Fruit fly (Drosophila melanogaster) whole organism, embryonic: ENCODE data around the gene Ada1-1.
A peak's percentile ranks its signal among the peaks of the same experiment; 100 is the strongest.

Source experiments
- CG10147 ChIP-seq: fragments of 200-800 bp; sonication (Bioruptor generic); optimal IDR thresholded peaks from 2 replicates; lab custom pipeline; 2019; ENCODE audit warnings: missing biosample characterization, mild to moderate bottlenecking, missing genetic modification characterization, moderate library complexity
- CG12236 ChIP-seq: fragments of 200-800 bp; sonication (Bioruptor generic); optimal IDR thresholded peaks from 2 replicates; lab custom pipeline; 2016; ENCODE audit warnings: missing biosample characterization, missing genetic modification characterization
- CG13123 ChIP-seq: fragments of 200-800 bp; sonication (Bioruptor generic); optimal IDR thresholded peaks from 2 replicates; lab custom pipeline; 2016; ENCODE audit warnings: missing biosample characterization, missing genetic modification characterization
- CG17186 ChIP-seq: fragments of 200-800 bp; sonication (Bioruptor generic); optimal IDR thresholded peaks from 3 replicates; lab custom pipeline; 2017; ENCODE audit warnings: missing biosample characterization, missing genetic modification reagents, missing genetic modification characterization
- CG17359 ChIP-seq: fragments of 200-800 bp; sonication (Bioruptor generic); optimal IDR thresholded peaks from 3 replicates; lab custom pipeline; 2018; ENCODE audit warnings: missing biosample characterization, mild to moderate bottlenecking, missing genetic modification characterization, moderate library complexity
- CG18011 ChIP-seq: fragments of 200-800 bp; sonication (Bioruptor generic); optimal IDR thresholded peaks from 2 replicates; lab custom pipeline; 2017; ENCODE audit warnings: missing biosample characterization, missing genetic modification characterization, mild to moderate bottlenecking, moderate library complexity, missing genotype
- CG1832 ChIP-seq: fragments of 200-800 bp; sonication (Bioruptor generic); optimal IDR thresholded peaks from 2 replicates; lab custom pipeline; 2017; ENCODE audit warnings: missing biosample characterization, mild to moderate bottlenecking, missing genetic modification characterization, inconsistent platforms
- CG2116 ChIP-seq: fragments of 200-800 bp; sonication (Bioruptor generic); optimal IDR thresholded peaks from 3 replicates; lab custom pipeline; 2018; ENCODE audit warnings: missing biosample characterization, mild to moderate bottlenecking, missing genetic modification characterization
- CG2202 ChIP-seq: fragments of 200-800 bp; sonication (Bioruptor generic); optimal IDR thresholded peaks from 2 replicates; lab custom pipeline; 2018; ENCODE audit warnings: missing biosample characterization, mild to moderate bottlenecking, missing genetic modification characterization
- CG6689 ChIP-seq: fragments of 200-800 bp; sonication (Bioruptor generic); IDR thresholded peaks from 2 replicates; pipeline ENCODE4 v1.3.6; 2022; ENCODE audit warnings: missing biosample characterization, missing genetic modification characterization
- CG8359 ChIP-seq: fragments of 200-800 bp; sonication (Bioruptor generic); optimal IDR thresholded peaks from 2 replicates; lab custom pipeline; 2017; ENCODE audit warnings: missing biosample characterization, mild to moderate bottlenecking, missing genetic modification characterization, borderline replicate concordance
- CG8765 ChIP-seq: fragments of 200-800 bp; sonication (Bioruptor generic); IDR thresholded peaks from 2 replicates; pipeline ENCODE4 v1.3.6; 2022; ENCODE audit warnings: missing biosample characterization, missing genetic modification characterization
- CkIIα-i1 ChIP-seq: fragments of 200-800 bp; sonication (Bioruptor generic); IDR thresholded peaks from 2 replicates; pipeline ENCODE4 v1.3.6; 2022; ENCODE audit warnings: missing biosample characterization, missing genetic modification characterization
- CoRest ChIP-seq: fragments of 200-800 bp; sonication (Bioruptor generic); optimal IDR thresholded peaks from 3 replicates; lab custom pipeline; 2018; ENCODE audit warnings: missing biosample characterization, mild to moderate bottlenecking, missing genetic modification characterization, moderate library complexity
- Dip3 ChIP-seq: fragments of 200-800 bp; sonication (Bioruptor generic); optimal IDR thresholded peaks from 3 replicates; lab custom pipeline; 2016; ENCODE audit warnings: missing biosample characterization, missing genetic modification characterization
- Ets97D ChIP-seq: fragments of 200-800 bp; sonication (Bioruptor generic); optimal IDR thresholded peaks from 3 replicates; lab custom pipeline; 2016; ENCODE audit warnings: missing biosample characterization, missing genetic modification characterization
- Fer2 ChIP-seq: fragments of 200-800 bp; sonication (Bioruptor generic); optimal IDR thresholded peaks from 2 replicates; lab custom pipeline; 2018; ENCODE audit warnings: missing biosample characterization, mild to moderate bottlenecking, missing genetic modification characterization, moderate library complexity
- Fer3 ChIP-seq: fragments of 200-800 bp; sonication (Bioruptor generic); optimal IDR thresholded peaks from 2 replicates; lab custom pipeline; 2018; ENCODE audit warnings: missing biosample characterization, mild to moderate bottlenecking, missing genetic modification characterization, moderate library complexity
- H2.0 ChIP-seq: fragments of 200-800 bp; sonication (Bioruptor generic); IDR thresholded peaks from 2 replicates; pipeline ENCODE4 v1.3.6; 2022; ENCODE audit warnings: missing biosample characterization, missing genetic modification characterization
- Hsf ChIP-seq: fragments of 200-800 bp; sonication (Bioruptor generic); optimal IDR thresholded peaks from 3 replicates; lab custom pipeline; 2016; ENCODE audit warnings: missing biosample characterization, missing genetic modification characterization
- Mes4 ChIP-seq: fragments of 200-800 bp; sonication (Bioruptor generic); optimal IDR thresholded peaks from 2 replicates; lab custom pipeline; 2016; ENCODE audit warnings: missing biosample characterization, missing genetic modification characterization
- Myb ChIP-seq: fragments of 200-800 bp; sonication (Bioruptor generic); optimal IDR thresholded peaks from 2 replicates; lab custom pipeline; 2016; ENCODE audit warnings: missing biosample characterization, missing genetic modification characterization
- NK7.1 ChIP-seq: fragments of 200-800 bp; sonication (Bioruptor generic); optimal IDR thresholded peaks from 3 replicates; lab custom pipeline; 2016; ENCODE audit warnings: missing biosample characterization, missing genetic modification characterization
- Nf-YA ChIP-seq: fragments of 200-800 bp; sonication (Bioruptor generic); IDR thresholded peaks from 2 replicates; pipeline ENCODE4 v1.3.6; 2022; ENCODE audit warnings: missing biosample characterization, missing genetic modification characterization
- Rfx ChIP-seq: fragments of 200-800 bp; sonication (Bioruptor generic); IDR thresholded peaks from 2 replicates; pipeline ENCODE4 v1.3.6; 2022; ENCODE audit warnings: missing biosample characterization, missing genetic modification characterization
- Scr ChIP-seq: fragments of 200-800 bp; sonication (Bioruptor generic); IDR thresholded peaks from 2 replicates; pipeline ENCODE4 v1.3.6; 2022; ENCODE audit warnings: missing biosample characterization, missing genetic modification characterization; ENCODE audit not compliant: partially characterized antibody
- Sin3A ChIP-seq: fragments of >200 bp; optimal IDR thresholded peaks from 2 replicates; lab custom pipeline; 2018
- Six4 ChIP-seq: fragments of 200-800 bp; sonication (Bioruptor generic); optimal IDR thresholded peaks from 2 replicates; lab custom pipeline; 2016; ENCODE audit warnings: missing biosample characterization, missing genetic modification characterization
- TFAM ChIP-seq: fragments of 200-800 bp; sonication (Bioruptor generic); optimal IDR thresholded peaks from 2 replicates; lab custom pipeline; 2017; ENCODE audit warnings: missing biosample characterization, missing genetic modification characterization, inconsistent platforms
- bcd ChIP-seq: fragments of 200-800 bp; sonication (Bioruptor generic); optimal IDR thresholded peaks from 2 replicates; lab custom pipeline; 2017; ENCODE audit warnings: missing biosample characterization, mild to moderate bottlenecking, missing genetic modification characterization
- chn ChIP-seq: fragments of 200-800 bp; sonication (Bioruptor generic); optimal IDR thresholded peaks from 2 replicates; lab custom pipeline; 2016; ENCODE audit warnings: missing biosample characterization, missing genetic modification characterization
- croc ChIP-seq: fragments of 200-800 bp; sonication (Bioruptor generic); conservative IDR thresholded peaks from 3 replicates; pipeline ENCODE4 v1.3.6; 2022; ENCODE audit warnings: missing biosample characterization, missing genetic modification characterization
- en ChIP-seq: fragments of 200-800 bp; sonication (Bioruptor generic); optimal IDR thresholded peaks from 2 replicates; lab custom pipeline; 2016; ENCODE audit warnings: missing biosample characterization, missing genetic modification characterization
- gcm2 ChIP-seq: fragments of 200-800 bp; sonication (Bioruptor generic); optimal IDR thresholded peaks from 2 replicates; lab custom pipeline; 2016; ENCODE audit warnings: missing biosample characterization, missing genetic modification characterization
- gro ChIP-seq: fragments of 200-800 bp; sonication (Bioruptor generic); optimal IDR thresholded peaks from 2 replicates; lab custom pipeline; 2016; ENCODE audit warnings: missing biosample characterization, missing genetic modification characterization
- gsb-n ChIP-seq: fragments of 200-800 bp; sonication (Bioruptor generic); optimal IDR thresholded peaks from 3 replicates; lab custom pipeline; 2018; ENCODE audit warnings: missing biosample characterization, mild to moderate bottlenecking, missing genetic modification characterization
- h ChIP-seq: fragments of >200 bp; optimal IDR thresholded peaks from 2 replicates; lab custom pipeline; 2017
- hth ChIP-seq: fragments of >200 bp; optimal IDR thresholded peaks from 2 replicates; lab custom pipeline; 2017; ENCODE audit warnings: inconsistent platforms
- lmd ChIP-seq: fragments of 200-800 bp; sonication (Bioruptor generic); IDR thresholded peaks from 2 replicates; pipeline ENCODE4 v1.3.6; 2022; ENCODE audit warnings: missing biosample characterization, missing genetic modification characterization
- nom ChIP-seq: fragments of 200-800 bp; sonication (Bioruptor generic); optimal IDR thresholded peaks from 2 replicates; lab custom pipeline; 2017; ENCODE audit warnings: missing biosample characterization, missing genetic modification characterization, mild to moderate bottlenecking, moderate library complexity, missing genetic modification reagents
- otp ChIP-seq: fragments of 200-800 bp; sonication (Bioruptor generic); IDR thresholded peaks from 3 replicates; pipeline ENCODE4, ENCODE4 v1.3.6; 2022; ENCODE audit warnings: missing biosample characterization, missing genetic modification characterization
- p53 ChIP-seq: fragments of 200-800 bp; sonication (Bioruptor generic); optimal IDR thresholded peaks from 2 replicates; lab custom pipeline; 2016; ENCODE audit warnings: missing biosample characterization, missing genetic modification characterization
- peb ChIP-seq: fragments of 200-800 bp; sonication (Bioruptor generic); IDR thresholded peaks from 2 replicates; pipeline ENCODE4 v1.3.6; 2022; ENCODE audit warnings: missing biosample characterization, missing genetic modification characterization
- pita ChIP-seq: fragments of 200-800 bp; sonication (Bioruptor generic); optimal IDR thresholded peaks from 2 replicates; lab custom pipeline; 2017; ENCODE audit warnings: missing biosample characterization, mild to moderate bottlenecking, missing genetic modification characterization
- pros ChIP-seq: fragments of 200-800 bp; sonication (Bioruptor generic); optimal IDR thresholded peaks from 3 replicates; lab custom pipeline; 2019; ENCODE audit warnings: missing biosample characterization, mild to moderate bottlenecking, missing genetic modification characterization, moderate library complexity
- sens-2 ChIP-seq: fragments of 200-800 bp; sonication (Bioruptor generic); IDR thresholded peaks from 2 replicates; pipeline ENCODE4 v1.3.6; 2022; ENCODE audit warnings: missing biosample characterization, missing genetic modification characterization
- sna ChIP-seq: fragments of 200-800 bp; sonication (Bioruptor generic); IDR thresholded peaks from 2 replicates; pipeline ENCODE4 v1.3.6; 2022; ENCODE audit warnings: missing biosample characterization, missing genetic modification characterization; ENCODE audit not compliant: partially characterized antibody
- sqz ChIP-seq: fragments of 200-800 bp; sonication (Bioruptor generic); optimal IDR thresholded peaks from 3 replicates; lab custom pipeline; 2018; ENCODE audit warnings: missing biosample characterization, mild to moderate bottlenecking, missing genetic modification characterization
- tup ChIP-seq: fragments of 200-800 bp; sonication (Bioruptor generic); optimal IDR thresholded peaks from 2 replicates; lab custom pipeline; 2016; ENCODE audit warnings: missing biosample characterization, mild to moderate bottlenecking, missing genetic modification characterization, moderate library complexity
- zfh2 ChIP-seq: fragments of 200-800 bp; sonication (Bioruptor generic); optimal IDR thresholded peaks from 2 replicates; lab custom pipeline; 2016; ENCODE audit warnings: missing biosample characterization, missing genetic modification characterization

Gene Ada1-1

dm6 chr2L:12045941-12046855, 49.6 kb downstream of the Ada1-1 start, which contains the start of gene CG6770 (continued):
- TF ChIP-seq H2.0 (GFP tag; lab: Robert Waterston, UW) (peak; percentile 73), NK7.1 (GFP tag; lab: Kevin White, UChicago) (no peak), sna (GFP tag; lab: Robert Waterston, UW) (0 out of 2 replicates have a peak, but pooled peaks have one; percentile 28), croc (GFP tag; lab: Robert Waterston, UW) (0 out of 3 replicates have a peak, but pooled peaks have one; percentile 23), Six4 (GFP tag; lab: Kevin White, UChicago) (no peak), otp (GFP tag; lab: Robert Waterston, UW) (peak; percentile 52; the same call in 1 of the 3 replicates), en (GFP tag; lab: Kevin White, UChicago) (no peak), CG12236 (no peak), Scr (GFP tag; lab: Robert Waterston, UW) (peak; percentile 36), Myb (GFP tag; lab: Kevin White, UChicago) (peak; percentile 14), sens-2 (GFP tag; lab: Robert Waterston, UW) (peak; percentile 53), TFAM (GFP tag; lab: Kevin White, UChicago) (no peak), pros (GFP tag; lab: Kevin White, UChicago) (no peak), CG13123 (GFP tag; lab: Kevin White, UChicago) (no peak), CG10147 (peak; percentile 90), Nf-YA (peak; percentile 55), CG6689 (GFP tag; lab: Robert Waterston, UW) (peak; percentile 87), h (no peak), CG8359 (GFP tag; lab: Kevin White, UChicago) (peak; percentile 29), gro (GFP tag; lab: Kevin White, UChicago) (peak; percentile 19), CG17359 (tag; lab: Kevin White, UChicago) (peak; percentile 79), Hsf (GFP tag; lab: Kevin White, UChicago) (peak; percentile 73), CkIIα-i1 (GFP tag; lab: Robert Waterston, UW) (no peak), CG2202 (no peak), peb (GFP tag; lab: Robert Waterston, UW) (peak; percentile 70), CoRest (tag; lab: Kevin White, UChicago) (peak; percentile 82), pita (GFP tag; lab: Kevin White, UChicago) (no peak), Rfx (GFP tag; lab: Robert Waterston, UW) (peak; percentile 94), hth (lab: Kevin White, UChicago) (no peak), Mes4 (GFP tag; lab: Kevin White, UChicago) (no peak), CG17186 (GFP tag; lab: Kevin White, UChicago) (no peak), Ets97D (GFP tag; lab: Kevin White, UChicago) (peak; percentile 9), zfh2 (GFP tag; lab: Kevin White, UChicago) (peak; percentile 51), Dip3 (GFP tag; lab: Kevin White, UChicago) (peak; percentile 26), CG18011 (GFP tag; lab: Kevin White, UChicago) (peak; percentile 43), lmd (GFP tag; lab: Robert Waterston, UW) (peak; percentile 80), nom (peak; percentile 70), CG8765 (0 out of 2 replicates have a peak, but pooled peaks have one; percentile 13), tup (peak; percentile 52), gsb-n (tag; lab: Kevin White, UChicago) (peak; percentile 45), chn (GFP tag; lab: Kevin White, UChicago) (peak; percentile 47), Fer3 (tag; lab: Kevin White, UChicago) (peak; percentile 89), Fer2 (tag; lab: Kevin White, UChicago) (peak; percentile 80), p53 (GFP tag; lab: Kevin White, UChicago) (peak; percentile 4), CG1832 (GFP tag; lab: Kevin White, UChicago) (no peak), bcd (GFP tag; lab: Kevin White, UChicago) (peak; percentile 72), sqz (peak; percentile 94), gcm2 (GFP tag; lab: Kevin White, UChicago) (peak; percentile 8), CG2116 (GFP tag; lab: Kevin White, UChicago) (peak; percentile 53), Sin3A (lab: Kevin White, UChicago) (no peak)
